Worm (Caenorhabditis elegans): ENCODE data around the gene C36A4.11.
"Not testable (repeated sequence)": the region's sequence is repeated elsewhere in the genome, so short reads cannot be mapped to it uniquely, and the experiment has no call there.

The C36A4.11 gene

DNA sequence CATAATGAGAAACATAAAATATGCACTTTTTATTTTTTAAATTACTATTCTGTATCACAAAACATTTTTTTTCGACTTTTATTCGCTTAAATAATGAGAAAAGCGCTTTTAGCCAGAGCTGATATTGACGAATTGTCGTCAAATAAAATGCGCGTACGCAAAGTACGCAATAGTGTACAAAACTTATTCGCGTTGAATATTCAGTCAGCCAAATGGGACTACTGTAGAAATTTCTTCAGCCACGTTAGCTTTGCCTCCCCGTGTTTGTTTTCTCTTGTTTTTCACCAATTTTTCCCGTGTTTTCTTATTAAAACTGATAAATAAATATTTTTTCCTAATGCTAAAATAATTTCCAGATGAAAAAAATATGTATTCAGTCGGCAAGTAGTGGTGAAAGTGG, 16.6 kb downstream of the C36A4.11 start:
- TF ChIP-seq mxl-2 (GFP tag; conservative IDR thresholded peaks at IDR 0.05): 0 out of 2 replicates have a peak, but pooled peaks have one; percentile 15
- TF ChIP-seq dpl-1 (GFP tag; optimal IDR thresholded peaks at IDR 0.05): peak; percentile 7
- TF ChIP-seq zfp-3 (GFP tag; conservative IDR thresholded peaks at IDR 0.05): peak; percentile 95
- peak; percentile 69 for TF ChIP-seq T20F7.1 (GFP tag; optimal IDR thresholded peaks at IDR 0.05)
- TF ChIP-seq hmg-1.1 (GFP tag; IDR thresholded peaks at IDR 0.05): peak; percentile 88
- peak in 1 of 2 experiments; percentile 21 for TF ChIP-seq hif-1 (tag; optimal IDR thresholded peaks at IDR 0.05)
- peak; percentile 67 to 94 for TF ChIP-seq lsy-2 (tag; optimal IDR thresholded peaks at IDR 0.05)
- 0 out of 2 replicates have a peak, but pooled peaks have one; percentile 23 for TF ChIP-seq saeg-2 (GFP tag; IDR thresholded peaks at IDR 0.05)
- TF ChIP-seq php-3 (GFP tag; IDR thresholded peaks at IDR 0.05): 0 out of 2 replicates have a peak, but pooled peaks have one; percentile 45
- TF ChIP-seq dmd-6 (GFP tag; IDR thresholded peaks at IDR 0.05): peak; percentile 92
- TF ChIP-seq egl-43 (GFP tag; IDR thresholded peaks at IDR 0.05): 0 out of 2 replicates have a peak, but pooled peaks have one; percentile 38
- TF ChIP-seq nhr-42 (GFP tag; IDR thresholded peaks at IDR 0.05): peak; percentile 90; the same call in 1 of the 2 replicates
- peak; percentile 50 for TF ChIP-seq rbr-2 (tag; optimal IDR thresholded peaks at IDR 0.05)
- peak; percentile 91 for TF ChIP-seq lin-38 (GFP tag; IDR thresholded peaks at IDR 0.05)
- peak; percentile 20 for TF ChIP-seq mes-2 (tag; optimal IDR thresholded peaks at IDR 0.05; ENCODE audit: poor library complexity, severe bottlenecking)
- TF ChIP-seq ceh-20 (GFP tag; IDR thresholded peaks at IDR 0.05): peak; percentile 86
- TF ChIP-seq tag-97 (GFP tag; IDR thresholded peaks at IDR 0.05): 0 out of 2 replicates have a peak, but pooled peaks have one; percentile 38
- peak in 1 of 2 experiments; percentile 67; a peak in 1 of 4 replicates for TF ChIP-seq madf-5 (GFP tag; IDR thresholded peaks at IDR 0.05)
- peak; percentile 88 for TF ChIP-seq tra-1 (GFP tag; IDR thresholded peaks at IDR 0.05)
- TF ChIP-seq ZK337.2 (GFP tag; IDR thresholded peaks at IDR 0.05): peak; percentile 94
- TF ChIP-seq dmd-9 (GFP tag; IDR thresholded peaks at IDR 0.05): peak; percentile 98
- peak; percentile 85 for TF ChIP-seq vab-7 (GFP tag; IDR thresholded peaks at IDR 0.05)
- TF ChIP-seq lin-29 (GFP tag; IDR thresholded peaks at IDR 0.05): peak; percentile 72
- TF ChIP-seq pha-4 (GFP tag; IDR thresholded peaks at IDR 0.05): peak; percentile 68
- not testable (repeated sequence) for TF ChIP-seq pha-4 (tag; optimal IDR thresholded peaks at IDR 0.05)
- peak; percentile 85 for TF ChIP-seq T26A8.4 (GFP tag; IDR thresholded peaks at IDR 0.05)
- peak; percentile 92 for TF ChIP-seq D1046.2 (GFP tag; IDR thresholded peaks at IDR 0.05)
- TF ChIP-seq ctbp-1 (GFP tag; IDR thresholded peaks at IDR 0.05): peak; percentile 82
- peak; percentile 87 for TF ChIP-seq mdt-29 (GFP tag; IDR thresholded peaks at IDR 0.05)
- TF ChIP-seq Y48G9A.11 (GFP tag; IDR thresholded peaks at IDR 0.05): peak; percentile 60; the same call in 1 of the 2 replicates
- TF ChIP-seq ceh-44 (GFP tag; IDR thresholded peaks at IDR 0.05): peak; percentile 73; the same call in 1 of the 2 replicates
- TF ChIP-seq hlh-11 (tag; optimal IDR thresholded peaks at IDR 0.05): peak; percentile 33
- peak; percentile 80 for TF ChIP-seq madf-9 (GFP tag; conservative IDR thresholded peaks at IDR 0.05)

DNA sequence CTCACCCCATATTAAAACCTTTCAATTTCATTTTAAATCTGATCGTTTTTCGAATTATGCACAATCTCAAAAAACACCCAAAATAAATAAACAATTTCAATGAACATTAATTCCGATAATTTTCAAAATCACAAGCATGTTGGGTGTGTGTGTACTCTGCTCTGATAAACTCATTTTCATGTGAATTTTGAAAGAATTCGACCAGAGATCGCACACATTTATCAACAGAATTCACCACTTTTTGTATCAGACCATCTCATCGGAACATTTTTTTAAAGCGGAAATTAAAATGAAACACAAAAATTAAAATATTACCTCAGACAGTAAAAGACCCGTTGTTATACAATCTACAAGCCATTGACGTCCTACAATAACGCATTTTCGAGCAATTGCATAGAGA, 17.6 kb downstream of the C36A4.11 start:
- TF ChIP-seq lsy-2 (tag; optimal IDR thresholded peaks at IDR 0.05) (peak in 1 of 2 experiments; percentile 30), daf-16 (tag; optimal IDR thresholded peaks at IDR 0.05) (peak; percentile 91), hlh-11 (tag; optimal IDR thresholded peaks at IDR 0.05) (peak; percentile 40), dve-1 (tag; optimal IDR thresholded peaks at IDR 0.05; ENCODE audit: insufficient read depth) (peak; percentile 46), nhr-28 (tag; optimal IDR thresholded peaks at IDR 0.05) (peak; percentile 8), php-3 (GFP tag; IDR thresholded peaks at IDR 0.05) (0 out of 2 replicates have a peak, but pooled peaks have one; percentile 30), dmd-6 (GFP tag; IDR thresholded peaks at IDR 0.05) (peak; percentile 69), mxl-2 (GFP tag; conservative IDR thresholded peaks at IDR 0.05) (0 out of 2 replicates have a peak, but pooled peaks have one; percentile 22)
- not testable (repeated sequence) for TF ChIP-seq daf-16 (GFP tag; optimal IDR thresholded peaks at IDR 0.05)

Data from whole organism, L4 larva.